Fruit fly (Drosophila melanogaster) whole organism, prepupa: Measurements from ENCODE around the gene IP3K2.

ENCODE experiments used
- Blimp-1 ChIP-seq: fragments of 200-800 bp; sonication (Bioruptor generic); optimal IDR thresholded peaks from 3 replicates; lab custom pipeline; 2017; ENCODE audit warnings: missing biosample characterization, missing genetic modification characterization, mild to moderate bottlenecking, moderate library complexity, missing genetic modification reagents
- CG10631 ChIP-seq: fragments of 200-800 bp; sonication (Bioruptor generic); optimal IDR thresholded peaks from 2 replicates; lab custom pipeline; 2016; ENCODE audit warnings: missing biosample characterization, missing genetic modification characterization
- CG10669 ChIP-seq: fragments of 200-800 bp; sonication (Bioruptor generic); optimal IDR thresholded peaks from 3 replicates; lab custom pipeline; 2018; ENCODE audit warnings: missing biosample characterization, mild to moderate bottlenecking, missing genetic modification characterization, moderate library complexity
- CG11294 ChIP-seq: fragments of 200-800 bp; sonication (Bioruptor generic); IDR thresholded peaks from 2 replicates; pipeline ENCODE4 v1.3.6; 2022; ENCODE audit warnings: missing biosample characterization, missing genetic modification characterization
- CG11762 ChIP-seq: fragments of 200-800 bp; sonication (Bioruptor generic); optimal IDR thresholded peaks from 3 replicates; lab custom pipeline; 2016; ENCODE audit warnings: missing biosample characterization, missing genetic modification characterization; ENCODE audit not compliant: insufficient read depth
- CG11902 ChIP-seq: fragments of 200-800 bp; sonication (Bioruptor generic); optimal IDR thresholded peaks from 3 replicates; lab custom pipeline; 2016; ENCODE audit warnings: missing biosample characterization, missing genetic modification characterization
- CG15336 ChIP-seq: fragments of 200-800 bp; sonication (Bioruptor generic); IDR thresholded peaks from 2 replicates; pipeline ENCODE4 v1.3.6; 2022; ENCODE audit warnings: missing biosample characterization, missing genetic modification characterization
- CG1621 ChIP-seq: fragments of 200-800 bp; sonication (Bioruptor generic); optimal IDR thresholded peaks from 3 replicates; lab custom pipeline; 2018; ENCODE audit warnings: missing biosample characterization, mild to moderate bottlenecking, missing genetic modification characterization
- CG16779 ChIP-seq: fragments of 200-800 bp; sonication (Bioruptor generic); optimal IDR thresholded peaks from 3 replicates; lab custom pipeline; 2017; ENCODE audit warnings: missing biosample characterization, mild to moderate bottlenecking, missing genetic modification characterization
- CG3032 ChIP-seq: fragments of 200-800 bp; optimal IDR thresholded peaks from 2 replicates; lab custom pipeline; 2019; ENCODE audit warnings: missing biosample characterization, mild to moderate bottlenecking, missing genetic modification characterization, moderate library complexity
- CG31627 ChIP-seq: fragments of 200-800 bp; sonication (Bioruptor generic); optimal IDR thresholded peaks from 3 replicates; lab custom pipeline; 2016; ENCODE audit warnings: missing biosample characterization, missing genetic modification characterization
- CG32006 ChIP-seq: fragments of 200-800 bp; sonication (Bioruptor generic); optimal IDR thresholded peaks from 3 replicates; lab custom pipeline; 2017; ENCODE audit warnings: missing biosample characterization, mild to moderate bottlenecking, missing genetic modification characterization
- CG4318 ChIP-seq: fragments of 200-800 bp; sonication (Bioruptor generic); optimal IDR thresholded peaks from 3 replicates; lab custom pipeline; 2017; ENCODE audit warnings: missing biosample characterization, mild to moderate bottlenecking, missing genetic modification characterization
- CG6163 ChIP-seq: fragments of 200-800 bp; sonication (Bioruptor generic); IDR thresholded peaks from 3 replicates; pipeline ENCODE4 v1.3.6; 2022; ENCODE audit warnings: missing biosample characterization, missing genetic modification characterization
- CG6276 ChIP-seq: fragments of 200-800 bp; sonication (Bioruptor generic); optimal IDR thresholded peaks from 2 replicates; lab custom pipeline; 2017; ENCODE audit warnings: missing biosample characterization, mild to moderate bottlenecking, missing genetic modification characterization
- CG6792 ChIP-seq: fragments of 200-800 bp; sonication (Bioruptor generic); optimal IDR thresholded peaks from 3 replicates; lab custom pipeline; 2016; ENCODE audit warnings: missing biosample characterization, missing genetic modification characterization
- CG6808 ChIP-seq: fragments of 200-800 bp; sonication (Bioruptor generic); optimal IDR thresholded peaks from 3 replicates; lab custom pipeline; 2017; ENCODE audit warnings: missing biosample characterization, missing genetic modification characterization, mild to moderate bottlenecking, moderate library complexity, missing genetic modification reagents
- CG6854 ChIP-seq: fragments of 200-800 bp; sonication (Bioruptor generic); optimal IDR thresholded peaks from 2 replicates; lab custom pipeline; 2017; ENCODE audit warnings: missing biosample characterization, mild to moderate bottlenecking, missing genetic modification characterization
- CG7368 ChIP-seq: fragments of 200-800 bp; sonication (Bioruptor generic); optimal IDR thresholded peaks from 3 replicates; lab custom pipeline; 2016; ENCODE audit warnings: missing biosample characterization, missing genetic modification characterization
- CG8119 ChIP-seq: fragments of 200-800 bp; sonication (Bioruptor generic); IDR thresholded peaks from 3 replicates; pipeline ENCODE4 v1.3.6; 2022; ENCODE audit warnings: missing biosample characterization, missing genetic modification characterization
- CG8319 ChIP-seq: fragments of 200-800 bp; sonication (Bioruptor generic); optimal IDR thresholded peaks from 3 replicates; lab custom pipeline; 2016; ENCODE audit warnings: missing biosample characterization, missing genetic modification characterization
- CG8632 ChIP-seq: fragments of 200-800 bp; sonication (Bioruptor generic); optimal IDR thresholded peaks from 3 replicates; lab custom pipeline; 2016; ENCODE audit warnings: missing biosample characterization, missing genetic modification characterization
- Eip78C ChIP-seq: fragments of 200-800 bp; sonication (Bioruptor generic); peaks from one replicate; lab custom pipeline; 2016; ENCODE audit warnings: missing biosample characterization, missing genetic modification characterization
- Eip93F ChIP-seq: fragments of 200-800 bp; sonication (Bioruptor generic); optimal IDR thresholded peaks from 2 replicates; lab custom pipeline; 2016; ENCODE audit warnings: missing biosample characterization, mild to moderate bottlenecking, missing genetic modification characterization
- Ets21C ChIP-seq: fragments of 200-800 bp; sonication (Bioruptor generic); optimal IDR thresholded peaks from 3 replicates; lab custom pipeline; 2016; ENCODE audit warnings: missing biosample characterization, missing genetic modification characterization
- Ets96B ChIP-seq: fragments of 200-800 bp; optimal IDR thresholded peaks from 2 replicates; lab custom pipeline; 2019; ENCODE audit warnings: missing biosample characterization, mild to moderate bottlenecking, missing genetic modification characterization, moderate library complexity
- Gug ChIP-seq: fragments of 200-800 bp; sonication (Bioruptor generic); IDR thresholded peaks from 2 replicates; pipeline ENCODE4 v1.3.6; 2022; ENCODE audit warnings: missing biosample characterization, missing genetic modification characterization
- Hr39 ChIP-seq: fragments of 200-800 bp; sonication (Bioruptor generic); optimal IDR thresholded peaks from 2 replicates; lab custom pipeline; 2016; ENCODE audit warnings: missing biosample characterization, missing genetic modification characterization
- Hr4 ChIP-seq: fragments of 200-800 bp; sonication (Bioruptor generic); optimal IDR thresholded peaks from 3 replicates; lab custom pipeline; 2016; ENCODE audit warnings: missing biosample characterization, missing genetic modification characterization
- Lpt ChIP-seq: fragments of 200-800 bp; sonication (Bioruptor generic); optimal IDR thresholded peaks from 3 replicates; lab custom pipeline; 2016; ENCODE audit warnings: missing biosample characterization, missing genetic modification characterization
- OdsH ChIP-seq: fragments of 200-800 bp; sonication (Bioruptor generic); optimal IDR thresholded peaks from 3 replicates; lab custom pipeline; 2016; ENCODE audit warnings: missing biosample characterization, missing genetic modification characterization
- Smox ChIP-seq: fragments of 200-800 bp; sonication (Bioruptor generic); optimal IDR thresholded peaks from 3 replicates; lab custom pipeline; 2016; ENCODE audit warnings: missing biosample characterization, missing genetic modification characterization
- Sox102F ChIP-seq: fragments of 200-800 bp; sonication (Bioruptor generic); optimal IDR thresholded peaks from 2 replicates; lab custom pipeline; 2016; ENCODE audit warnings: missing biosample characterization, mild to moderate bottlenecking, missing genetic modification characterization
- Sox14 ChIP-seq: fragments of 200-800 bp; sonication (Bioruptor generic); optimal IDR thresholded peaks from 3 replicates; lab custom pipeline; 2016; ENCODE audit warnings: missing biosample characterization, missing genetic modification characterization
- achi ChIP-seq: fragments of 200-800 bp; sonication (Bioruptor generic); optimal IDR thresholded peaks from 3 replicates; lab custom pipeline; 2016; ENCODE audit warnings: missing biosample characterization, missing genetic modification characterization
- acj6 ChIP-seq: fragments of 200-800 bp; sonication (Bioruptor generic); optimal IDR thresholded peaks from 3 replicates; lab custom pipeline; 2016; ENCODE audit warnings: missing biosample characterization, missing genetic modification characterization
- cyc ChIP-seq: fragments of 200-800 bp; sonication (Bioruptor generic); optimal IDR thresholded peaks from 3 replicates; lab custom pipeline; 2016; ENCODE audit warnings: missing biosample characterization, missing genetic modification characterization
- dac ChIP-seq: fragments of 200-800 bp; sonication (Bioruptor generic); optimal IDR thresholded peaks from 2 replicates; lab custom pipeline; 2017; ENCODE audit warnings: missing biosample characterization, mild to moderate bottlenecking, missing genetic modification characterization
- eg ChIP-seq: fragments of 200-800 bp; sonication (Bioruptor generic); IDR thresholded peaks from 3 replicates; pipeline ENCODE4 v1.3.6; 2022; ENCODE audit warnings: missing biosample characterization, missing genetic modification characterization
- fd59A ChIP-seq: fragments of 200-800 bp; sonication (Bioruptor generic); optimal IDR thresholded peaks from 2 replicates; lab custom pipeline; 2017; ENCODE audit warnings: missing biosample characterization, mild to moderate bottlenecking, missing genetic modification characterization, missing genetic modification reagents
- fd85E ChIP-seq: fragments of 200-800 bp; sonication (Bioruptor generic); optimal IDR thresholded peaks from 3 replicates; lab custom pipeline; 2016; ENCODE audit warnings: missing biosample characterization, missing genetic modification characterization
- fkh ChIP-seq: fragments of 200-800 bp; sonication (Bioruptor generic); optimal IDR thresholded peaks from 3 replicates; lab custom pipeline; 2017; ENCODE audit warnings: missing biosample characterization, mild to moderate bottlenecking, missing genetic modification characterization, moderate library complexity
- net ChIP-seq: fragments of 200-800 bp; sonication (Bioruptor generic); optimal IDR thresholded peaks from 3 replicates; lab custom pipeline; 2016; ENCODE audit warnings: missing biosample characterization, missing genetic modification characterization
- pdm3 ChIP-seq: fragments of 200-800 bp; sonication (Bioruptor generic); optimal IDR thresholded peaks from 3 replicates; lab custom pipeline; 2016; ENCODE audit warnings: missing biosample characterization, missing genetic modification characterization
- salr ChIP-seq, 2 experiments: fragments of 200-800 bp; sonication (Bioruptor generic); optimal IDR thresholded peaks; 3 replicates each; lab custom pipeline; 2016 to 2018; ENCODE audit warnings: missing biosample characterization in 2 of 2, missing genetic modification characterization in 2 of 2, mild to moderate bottlenecking in 1 of 2
- ss ChIP-seq, 2 experiments: fragments of 200-800 bp; sonication (Bioruptor generic); optimal IDR thresholded peaks; 2 replicates in 1 of 2; 3 replicates in 1 of 2; lab custom pipeline; 2017 to 2018; ENCODE audit warnings: mild to moderate bottlenecking in 2 of 2, missing biosample characterization in 2 of 2, missing genetic modification characterization in 2 of 2, moderate library complexity in 1 of 2

IP3K2 gene

DNA sequence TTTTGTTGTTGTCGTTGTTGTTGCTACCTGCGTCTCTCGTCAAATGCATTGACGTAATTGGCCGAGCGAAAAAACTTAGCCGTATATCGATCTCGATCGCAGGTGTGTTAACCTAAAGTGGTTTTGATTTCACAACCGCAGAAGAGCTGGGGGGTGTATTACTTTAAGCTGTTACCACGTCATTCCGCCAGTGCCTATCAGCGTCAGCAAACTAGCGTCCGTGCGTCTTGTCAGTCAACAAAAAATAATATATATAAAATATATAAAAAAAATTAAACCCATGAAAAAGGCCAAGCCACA lies 1.2 kb upstream of the IP3K2 start, which contains the start of gene CG1764:
Gene CG1764 (minus strand): TSS at position 101 of the 300 bp plus-strand sequence.
- TF ChIP-seq CG6276 = no peak
- no peak for TF ChIP-seq CG6808 (GFP tag; lab: Kevin White, UChicago)
- no peak for TF ChIP-seq CG6854 (GFP tag; lab: Kevin White, UChicago)
- TF ChIP-seq CG8319 (GFP tag; lab: Kevin White, UChicago) = no peak
- TF ChIP-seq CG8119 (GFP tag; lab: Robert Waterston, UW) = no peak
- no peak for TF ChIP-seq cyc (GFP tag; lab: Kevin White, UChicago)
- no peak for TF ChIP-seq Ets21C (GFP tag; lab: Kevin White, UChicago)
- TF ChIP-seq Sox14 = no peak
- TF ChIP-seq CG4318 = no peak
- no peak for TF ChIP-seq CG10631
- no peak for TF ChIP-seq Eip78C (GFP tag; lab: Kevin White, UChicago)
- no peak for TF ChIP-seq CG1621 (tag; lab: Kevin White, UChicago)
- TF ChIP-seq pdm3 (GFP tag; lab: Kevin White, UChicago) = no peak
- no peak for TF ChIP-seq CG31627 (GFP tag; lab: Kevin White, UChicago)
- no peak for TF ChIP-seq CG11762 (GFP tag; lab: Kevin White, UChicago)
- no peak for TF ChIP-seq Ets96B
- no peak for TF ChIP-seq CG6792 (GFP tag; lab: Kevin White, UChicago)
- TF ChIP-seq Eip93F (GFP tag; lab: Kevin White, UChicago) = no peak

DNA sequence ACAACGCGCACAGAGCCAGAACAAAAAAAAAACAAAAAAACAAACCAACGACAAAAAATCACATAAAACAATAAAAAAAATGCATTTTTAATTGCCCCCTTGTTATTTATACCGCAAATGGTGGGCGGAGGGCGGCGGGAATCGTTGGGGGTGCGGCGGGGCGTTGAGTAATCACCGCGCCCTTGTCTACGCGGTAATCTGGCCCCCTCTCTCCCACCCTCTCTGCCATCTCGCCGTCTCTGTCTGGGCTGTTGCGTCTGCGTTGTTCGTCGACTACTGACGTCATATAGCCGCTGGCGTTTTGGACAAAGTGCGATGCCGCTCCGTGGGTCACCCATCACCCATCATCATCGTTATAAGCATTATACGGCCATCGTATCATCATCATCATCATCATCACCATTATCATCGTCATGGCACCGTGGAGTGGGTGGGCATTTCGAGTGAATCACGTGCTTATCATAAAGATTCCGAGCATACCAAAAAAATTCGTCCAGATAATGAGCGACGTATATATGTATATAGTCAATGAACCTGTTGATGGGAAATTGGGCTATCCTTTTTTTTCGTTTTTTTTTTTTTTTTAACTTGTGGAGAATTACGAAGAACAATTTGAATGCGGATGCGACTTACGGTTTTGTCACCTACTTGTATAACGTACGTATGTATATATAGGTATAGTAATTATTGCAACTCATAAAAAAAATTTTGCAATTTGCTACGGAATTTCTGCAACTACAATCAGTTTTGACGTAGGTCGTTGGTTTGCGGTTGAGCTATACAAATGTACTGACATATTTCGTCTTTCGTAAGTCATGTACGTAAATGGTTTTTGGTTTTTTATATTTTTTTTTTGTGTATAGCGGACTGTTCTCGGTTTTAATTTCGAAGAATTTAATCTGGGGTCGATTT lies 562 bp upstream of the IP3K2 start:
- TF ChIP-seq salr (GFP tag; optimal IDR thresholded peaks at IDR 0.05; lab: Kevin White, UChicago) (peak in 1 of 2 experiments; percentile 11), Ets21C (GFP tag; lab: Kevin White, UChicago) (no peak), acj6 (GFP tag; lab: Kevin White, UChicago) (peak; percentile 6), CG10669 (peak; percentile 34), Lpt (GFP tag; lab: Kevin White, UChicago) (peak; percentile 21), Gug (GFP tag; lab: Robert Waterston, UW) (peak; percentile 57), CG15336 (peak; percentile 41; the same call in 1 of the 2 replicates), ss (GFP tag; optimal IDR thresholded peaks at IDR 0.05; lab: Kevin White, UChicago) (peak; percentile 66 to 78), Ets96B (peak; percentile 27), achi (GFP tag; lab: Kevin White, UChicago) (peak; percentile 19), CG8319 (GFP tag; lab: Kevin White, UChicago) (peak; percentile 10), CG4318 (no peak), CG6854 (GFP tag; lab: Kevin White, UChicago) (peak; percentile 69), eg (GFP tag; lab: Robert Waterston, UW) (peak; percentile 74), CG8632 (GFP tag; lab: Kevin White, UChicago) (peak; percentile 55), CG11294 (GFP tag; lab: Robert Waterston, UW) (no peak), CG6163 (GFP tag; lab: Robert Waterston, UW) (peak; percentile 61), CG31627 (GFP tag; lab: Kevin White, UChicago) (no peak), CG10631 (no peak), Blimp-1 (GFP tag; lab: Kevin White, UChicago) (peak; percentile 4), Eip78C (GFP tag; lab: Kevin White, UChicago) (peak; percentile 64), CG8119 (GFP tag; lab: Robert Waterston, UW) (peak; percentile 62), CG1621 (tag; lab: Kevin White, UChicago) (peak; percentile 44), CG32006 (peak; percentile 24), CG6276 (peak; percentile 69), fkh (GFP tag; lab: Kevin White, UChicago) (peak; percentile 39), CG7368 (GFP tag; lab: Kevin White, UChicago) (no peak), Hr39 (GFP tag; lab: Kevin White, UChicago) (no peak), Hr4 (no peak), dac (GFP tag; lab: Kevin White, UChicago) (no peak), CG16779 (tag; lab: Kevin White, UChicago) (peak; percentile 62), CG6808 (GFP tag; lab: Kevin White, UChicago) (peak; percentile 66), OdsH (GFP tag; lab: Kevin White, UChicago) (peak; percentile 2), net (GFP tag; lab: Kevin White, UChicago) (peak; percentile 44), Smox (GFP tag; lab: Kevin White, UChicago) (no peak), fd59A (GFP tag; lab: Kevin White, UChicago) (no peak), CG11902 (GFP tag; lab: Kevin White, UChicago) (no peak), fd85E (no peak), Eip93F (GFP tag; lab: Kevin White, UChicago) (peak; percentile 5), CG3032 (tag; lab: Kevin White, UChicago) (peak; percentile 60), Sox102F (GFP tag; lab: Kevin White, UChicago) (no peak)
